Worm (Caenorhabditis elegans) whole organism, L3 larva: ENCODE measurements around the gene Y50D4A.5.

ENCODE experiments used
- nhr-23 ChIP-seq: fragments of 150-350 bp; optimal IDR thresholded peaks from 2 replicates; lab custom pipeline; 2014; ENCODE audit warnings: missing biosample characterization, missing genetic modification reagents, missing genetic modification characterization
- nhr-237 ChIP-seq: fragments of 150-350 bp; optimal IDR thresholded peaks from 2 replicates; lab custom pipeline; 2014; ENCODE audit warnings: missing biosample characterization, missing genetic modification characterization

DNA sequence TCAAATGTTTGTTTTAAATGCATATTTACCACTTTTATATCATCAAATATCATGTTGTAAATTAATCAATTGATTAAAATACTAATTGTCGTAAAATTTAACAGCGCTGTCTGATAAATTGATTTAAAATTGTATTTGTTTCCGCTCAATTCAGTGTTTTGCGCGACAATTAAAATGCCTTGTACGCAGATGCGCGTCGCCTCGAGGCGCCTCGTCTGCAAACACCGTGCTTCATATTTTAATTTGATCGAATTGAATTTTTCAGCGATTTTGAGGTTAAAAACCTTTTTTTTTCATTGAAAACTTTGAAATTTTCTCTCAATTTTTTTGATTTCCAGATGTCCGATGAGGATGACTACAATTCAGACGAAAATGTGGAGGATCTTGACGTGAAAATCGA lies at the start of gene Y50D4A.5:
- TF ChIP-seq nhr-23 (tag; lab: Kevin White, UChicago) (no peak), nhr-237 (no peak)
